Worm (Caenorhabditis elegans) whole organism, mixed stage, embryonic: ENCODE results near the gene lmbr-1.

ENCODE experiments used
- drap-1 ChIP-seq: fragments of 200-800 bp; sonication (Bioruptor generic); optimal IDR thresholded peaks from 3 replicates; lab custom pipeline; 2018; ENCODE audit warnings: mild to moderate bottlenecking, missing genetic modification characterization, missing compliant biosample characterization
- elt-1 ChIP-seq: sonication (generic microtip); optimal IDR thresholded peaks from 2 replicates; lab custom pipeline; 2017; ENCODE audit warnings: missing genetic modification characterization, mild to moderate bottlenecking, missing compliant biosample characterization, antibody characterized with exemption, moderate library complexity, borderline replicate concordance; ENCODE audit not compliant: insufficient read depth
- elt-3 ChIP-seq: fragments of 150-350 bp; optimal IDR thresholded peaks from 2 replicates; lab custom pipeline; 2014; ENCODE audit warnings: missing biosample characterization, missing genetic modification characterization
- flh-1 ChIP-seq: fragments of 200-800 bp; sonication (Bioruptor generic); optimal IDR thresholded peaks from 2 replicates; lab custom pipeline; 2018; ENCODE audit warnings: mild to moderate bottlenecking, missing genetic modification characterization, moderate library complexity, missing compliant biosample characterization
- ham-2 ChIP-seq: fragments of 200-800 bp; sonication (Bioruptor generic); optimal IDR thresholded peaks from 2 replicates; lab custom pipeline; 2018; ENCODE audit warnings: mild to moderate bottlenecking, missing genetic modification characterization, missing compliant biosample characterization
- mep-1 ChIP-seq: fragments of 150-350 bp; optimal IDR thresholded peaks from 2 replicates; lab custom pipeline; 2017; ENCODE audit warnings: missing biosample characterization, missing genetic modification reagents, missing genetic modification characterization, inconsistent platforms
- nhr-12 ChIP-seq: fragments of 150-350 bp; optimal IDR thresholded peaks from 2 replicates; lab custom pipeline; 2014; ENCODE audit warnings: missing biosample characterization, missing genetic modification characterization
- nhr-237 ChIP-seq: fragments of 150-350 bp; optimal IDR thresholded peaks from 2 replicates; lab custom pipeline; 2014; ENCODE audit warnings: missing biosample characterization, missing genetic modification characterization
- nhr-76 ChIP-seq: sonication (generic microtip); optimal IDR thresholded peaks from 2 replicates; lab custom pipeline; 2017; ENCODE audit warnings: missing biosample characterization, missing genetic modification characterization
- pha-4 ChIP-seq: fragments of 150-350 bp; optimal IDR thresholded peaks from 2 replicates; lab custom pipeline; 2018; ENCODE audit warnings: missing biosample characterization, missing genetic modification reagents, missing genetic modification characterization
- snpc-4 ChIP-seq: fragments of 150-350 bp; optimal IDR thresholded peaks from 2 replicates; lab custom pipeline; 2014; ENCODE audit warnings: missing biosample characterization, missing genetic modification characterization
- unc-62 ChIP-seq: fragments of 150-350 bp; optimal IDR thresholded peaks from 2 replicates; lab custom pipeline; 2014; ENCODE audit warnings: missing biosample characterization, missing genetic modification reagents, missing genetic modification characterization
- zip-8 ChIP-seq: fragments of 150-350 bp; optimal IDR thresholded peaks from 2 replicates; lab custom pipeline; 2014; ENCODE audit warnings: missing biosample characterization, missing genetic modification characterization

ce11 chrIII:8370846-8371257 lies 1.2 kb upstream of the lmbr-1 start:
- TF ChIP-seq snpc-4 (tag; lab: Kevin White, UChicago) (no peak), pha-4 (tag; lab: Kevin White, UChicago) (no peak), elt-1 (tag; lab: Kevin White, UChicago) (no peak), drap-1 (no peak), zip-8 (tag; lab: Kevin White, UChicago) (no peak), unc-62 (GFP tag; lab: Kevin White, UChicago) (no peak), nhr-12 (tag; lab: Kevin White, UChicago) (no peak), flh-1 (GFP tag; lab: Kevin White, UChicago) (no peak), nhr-237 (tag; lab: Kevin White, UChicago) (no peak), ham-2 (no peak), elt-3 (tag; lab: Kevin White, UChicago) (no peak), nhr-76 (tag; lab: Kevin White, UChicago) (no peak), mep-1 (tag; lab: Kevin White, UChicago) (no peak)
